Fruit fly (Drosophila melanogaster): Measurements from ENCODE around the gene CG8353.
A peak's percentile ranks its signal among the peaks of the same experiment; 100 is the strongest.

Gene CG8353

dm6 chr2L:8239032-8239650 is 25.3 kb downstream of the CG8353 start (continued):
- TF ChIP-seq CG15696 (tag; optimal IDR thresholded peaks at IDR 0.05), result no peak
- no peak for TF ChIP-seq CG15011 (GFP tag; optimal IDR thresholded peaks at IDR 0.05)
- no peak for TF ChIP-seq CG9437 (GFP tag; optimal IDR thresholded peaks at IDR 0.05)
- TF ChIP-seq cato (GFP tag; optimal IDR thresholded peaks at IDR 0.05; ENCODE audit: borderline replicate concordance), result no peak
- peak; percentile 29 for TF ChIP-seq Med (GFP tag)
- TF ChIP-seq fd64A (GFP tag; optimal IDR thresholded peaks at IDR 0.05), result no peak
- no peak for TF ChIP-seq CG17612 (GFP tag; IDR thresholded peaks at IDR 0.05)
- TF ChIP-seq Spps (tag; optimal IDR thresholded peaks at IDR 0.05), result no peak
- peak; percentile 12 for TF ChIP-seq sug (tag; optimal IDR thresholded peaks at IDR 0.05)
- peak; percentile 4 for TF ChIP-seq grn (GFP tag; optimal IDR thresholded peaks at IDR 0.05)
- TF ChIP-seq CG11093 (GFP tag; IDR thresholded peaks at IDR 0.05), result no peak
- no peak for TF ChIP-seq CG12391 (tag; optimal IDR thresholded peaks at IDR 0.05)
- peak; percentile 34 for TF ChIP-seq CG18599 (GFP tag; optimal IDR thresholded peaks at IDR 0.05)
- no peak for TF ChIP-seq da (GFP tag; optimal IDR thresholded peaks at IDR 0.05)
- no peak for TF ChIP-seq mam (GFP tag; optimal IDR thresholded peaks at IDR 0.05)
- TF ChIP-seq Hey (tag; optimal IDR thresholded peaks at IDR 0.05), result peak; percentile 41
- TF ChIP-seq kah (GFP tag; optimal IDR thresholded peaks at IDR 0.05), result peak; percentile 88
- no peak for TF ChIP-seq stc (GFP tag; IDR thresholded peaks at IDR 0.05)
- peak; percentile 18 for TF ChIP-seq corto (GFP tag; optimal IDR thresholded peaks at IDR 0.05)
- no peak for TF ChIP-seq CG13424 (tag; optimal IDR thresholded peaks at IDR 0.05)
- TF ChIP-seq sob (GFP tag; IDR thresholded peaks at IDR 0.05), result no peak
- peak; percentile 24 for TF ChIP-seq CG15479 (GFP tag; optimal IDR thresholded peaks at IDR 0.05)
- TF ChIP-seq Pdp1 (GFP tag; optimal IDR thresholded peaks at IDR 0.05), result peak in 1 of 2 experiments; percentile 73
- no peak for TF ChIP-seq CG7372 (GFP tag; IDR thresholded peaks at IDR 0.05)
- TF ChIP-seq gro (GFP tag; optimal IDR thresholded peaks at IDR 0.05), result peak; percentile 22
- TF ChIP-seq CG34376 (GFP tag; optimal IDR thresholded peaks at IDR 0.05), result peak; percentile 42
- no peak for TF ChIP-seq CG18262 (tag; optimal IDR thresholded peaks at IDR 0.05)
- TF ChIP-seq CG1832 (GFP tag; optimal IDR thresholded peaks at IDR 0.05), result no peak
- no peak for TF ChIP-seq Usf (GFP tag; optimal IDR thresholded peaks at IDR 0.05)
- TF ChIP-seq CG2129 (GFP tag; IDR thresholded peaks at IDR 0.05; ENCODE audit: partially characterized antibody), result no peak
- peak; percentile 75; the same call in 3 of the 4 replicates for TF ChIP-seq chinmo (GFP tag; IDR thresholded peaks at IDR 0.05; ENCODE audit: partially characterized antibody)
- no peak for TF ChIP-seq Sry-β (GFP tag; optimal IDR thresholded peaks at IDR 0.05)
- no peak for TF ChIP-seq CG2116 (GFP tag; optimal IDR thresholded peaks at IDR 0.05)
- TF ChIP-seq Sin3A (optimal IDR thresholded peaks at IDR 0.05), result no peak
- TF ChIP-seq Atf3 (GFP tag; optimal IDR thresholded peaks at IDR 0.05), result no peak
- no peak for TF ChIP-seq CG12744 (GFP tag; optimal IDR thresholded peaks at IDR 0.05)
- peak; percentile 19 for TF ChIP-seq cwo (GFP tag; optimal IDR thresholded peaks at IDR 0.05)

DNA sequence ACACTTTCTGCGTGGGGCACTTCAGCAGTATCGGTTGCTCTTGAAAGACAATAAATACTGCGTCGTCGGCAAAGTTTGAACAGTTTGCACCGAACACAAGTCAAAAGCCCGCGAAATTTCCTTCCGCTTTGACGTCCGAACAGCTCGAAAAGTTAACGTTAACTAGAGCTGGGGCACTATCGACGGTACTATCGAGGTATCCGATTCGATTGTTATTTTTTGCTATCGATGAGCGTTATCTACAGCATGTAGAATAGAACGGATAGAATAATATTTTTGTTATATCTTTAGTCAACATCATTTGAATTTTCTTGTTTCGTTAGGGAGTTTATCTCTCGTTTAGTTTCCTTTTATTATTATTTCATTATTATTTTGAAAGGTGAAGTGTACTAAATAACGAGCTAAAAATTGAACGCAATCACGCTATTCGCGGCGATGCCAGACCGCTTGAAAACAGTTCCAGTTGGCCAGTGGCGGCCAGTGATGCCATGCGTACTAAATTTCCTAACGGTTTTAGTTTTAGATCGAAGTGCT is 25.9 kb downstream of the CG8353 start, which contains the start of gene Pvr:
Gene Pvr (minus strand): TSS at position 167 of the 534 bp plus-strand sequence.
- TF ChIP-seq CG33213 (GFP tag; optimal IDR thresholded peaks at IDR 0.05) (peak; percentile 40), bbx (GFP tag; IDR thresholded peaks at IDR 0.05; ENCODE audit: partially characterized antibody) (peak; percentile 97), Stat92E (GFP tag; optimal IDR thresholded peaks at IDR 0.05) (peak in 1 of 3 experiments; percentile 59), Opbp (GFP tag; IDR thresholded peaks at IDR 0.05; ENCODE audit: partially characterized antibody) (peak; percentile 92), Dp (GFP tag; optimal IDR thresholded peaks at IDR 0.05) (peak; percentile 66), dimm (GFP tag; IDR thresholded peaks at IDR 0.05) (no peak), nom (GFP tag; optimal IDR thresholded peaks at IDR 0.05) (no peak), CG33557 (GFP tag; optimal IDR thresholded peaks at IDR 0.05) (peak; percentile 6), Dref (GFP tag; IDR thresholded peaks at IDR 0.05) (peak; percentile 83), Sry-δ (GFP tag; optimal IDR thresholded peaks at IDR 0.05) (peak; percentile 93), chinmo (GFP tag; IDR thresholded peaks at IDR 0.05; ENCODE audit: partially characterized antibody) (peak; percentile 94), CG17829 (tag; optimal IDR thresholded peaks at IDR 0.05) (peak; percentile 28), amos (GFP tag; IDR thresholded peaks at IDR 0.05; ENCODE audit: partially characterized antibody) (peak; percentile 94; the same call in 1 of the 2 replicates), Dad (GFP tag; optimal IDR thresholded peaks at IDR 0.05) (peak; percentile 23)

Measured in whole organism, embryonic.